Worm (Caenorhabditis elegans) whole organism, L3 larva: ENCODE measurements around the gene M163.21.

Experiments used
- R02D3.7 ChIP-seq: fragments of 150-350 bp; optimal IDR thresholded peaks from 2 replicates; lab custom pipeline; 2014; ENCODE audit warnings: missing biosample characterization, missing genetic modification characterization
- aly-2 ChIP-seq: fragments of 150-350 bp; optimal IDR thresholded peaks from 2 replicates; lab custom pipeline; 2014; ENCODE audit warnings: missing biosample characterization, missing genetic modification characterization
- ceh-28 ChIP-seq: fragments of 150-350 bp; optimal IDR thresholded peaks from 2 replicates; lab custom pipeline; 2014; ENCODE audit warnings: missing biosample characterization, missing genetic modification reagents, missing genetic modification characterization
- ceh-82 ChIP-seq: fragments of 150-350 bp; optimal IDR thresholded peaks from 2 replicates; lab custom pipeline; 2014; ENCODE audit warnings: missing biosample characterization, missing genetic modification characterization
- egl-27 ChIP-seq: sonication (generic microtip); optimal IDR thresholded peaks from 4 replicates; lab custom pipeline; 2017; ENCODE audit warnings: missing biosample characterization, missing genetic modification reagents, missing genetic modification characterization
- egl-5 ChIP-seq: fragments of 150-350 bp; optimal IDR thresholded peaks from 2 replicates; lab custom pipeline; 2017; ENCODE audit warnings: missing biosample characterization, missing genetic modification reagents, missing genetic modification characterization, inconsistent platforms
- elt-1 ChIP-seq: fragments of 150-350 bp; optimal IDR thresholded peaks from 2 replicates; lab custom pipeline; 2014; ENCODE audit warnings: missing biosample characterization, missing genetic modification characterization
- elt-2 ChIP-seq: sonication (generic microtip); optimal IDR thresholded peaks from 2 replicates; lab custom pipeline; 2016; ENCODE audit warnings: missing genetic modification reagents, mild to moderate bottlenecking, missing genetic modification characterization, missing compliant biosample characterization
- fkh-2 ChIP-seq: fragments of 150-350 bp; optimal IDR thresholded peaks from 2 replicates; lab custom pipeline; 2014; ENCODE audit warnings: missing biosample characterization, missing genetic modification reagents, missing genetic modification characterization
- jun-1 ChIP-seq: fragments of 150-350 bp; optimal IDR thresholded peaks from 2 replicates; lab custom pipeline; 2014; ENCODE audit warnings: missing biosample characterization, missing genetic modification reagents, missing genetic modification characterization
- lin-39 ChIP-seq: fragments of 150-350 bp; optimal IDR thresholded peaks from 2 replicates; lab custom pipeline; 2018; ENCODE audit warnings: missing biosample characterization, missing genetic modification reagents, missing genetic modification characterization
- mdl-1 ChIP-seq: fragments of 150-350 bp; optimal IDR thresholded peaks from 2 replicates; lab custom pipeline; 2014; ENCODE audit warnings: missing biosample characterization, missing genetic modification characterization
- mml-1 ChIP-seq: fragments of 150-350 bp; sonication (generic microtip); optimal IDR thresholded peaks from 3 replicates; lab custom pipeline; 2014; ENCODE audit warnings: missing biosample characterization, missing genetic modification characterization
- nfya-1 ChIP-seq: sonication (generic microtip); optimal IDR thresholded peaks from 2 replicates; lab custom pipeline; 2017; ENCODE audit warnings: missing genetic modification characterization, mild to moderate bottlenecking, missing compliant biosample characterization, antibody characterized with exemption, moderate library complexity; ENCODE audit not compliant: insufficient read depth
- nhr-23 ChIP-seq: fragments of 150-350 bp; optimal IDR thresholded peaks from 2 replicates; lab custom pipeline; 2014; ENCODE audit warnings: missing biosample characterization, missing genetic modification reagents, missing genetic modification characterization
- nhr-25 ChIP-seq: sonication (generic microtip); optimal IDR thresholded peaks from 2 replicates; lab custom pipeline; 2017; ENCODE audit warnings: missing biosample characterization, missing genetic modification characterization
- nhr-28 ChIP-seq: fragments of 150-350 bp; optimal IDR thresholded peaks from 2 replicates; lab custom pipeline; 2014; ENCODE audit warnings: missing biosample characterization, missing genetic modification characterization
- nhr-43 ChIP-seq: sonication (generic microtip); optimal IDR thresholded peaks from 2 replicates; lab custom pipeline; 2016; ENCODE audit warnings: mild to moderate bottlenecking, missing genetic modification characterization, missing compliant biosample characterization; ENCODE audit not compliant: poor library complexity, severe bottlenecking
- nhr-67 ChIP-seq: fragments of 150-350 bp; optimal IDR thresholded peaks from 2 replicates; lab custom pipeline; 2014; ENCODE audit warnings: missing biosample characterization, missing genetic modification characterization
- pha-4 ChIP-seq: fragments of 150-350 bp; optimal IDR thresholded peaks from 2 replicates; lab custom pipeline; 2014; ENCODE audit warnings: missing biosample characterization, missing genetic modification reagents, missing genetic modification characterization
- pqm-1 ChIP-seq: fragments of 150-350 bp; optimal IDR thresholded peaks from 2 replicates; lab custom pipeline; 2017; ENCODE audit warnings: missing biosample characterization, missing genetic modification characterization, inconsistent platforms
- sea-2 ChIP-seq: fragments of 150-350 bp; sonication (generic microtip); optimal IDR thresholded peaks from 4 replicates; lab custom pipeline; 2014; ENCODE audit warnings: missing biosample characterization, missing genetic modification reagents, missing genetic modification characterization
- skn-1 ChIP-seq: fragments of 150-350 bp; optimal IDR thresholded peaks from 2 replicates; lab custom pipeline; 2014; ENCODE audit warnings: missing biosample characterization, missing genetic modification characterization
- unc-39 ChIP-seq: sonication (generic microtip); optimal IDR thresholded peaks from 4 replicates; lab custom pipeline; 2017; ENCODE audit warnings: missing biosample characterization, missing genetic modification characterization
- unc-62 ChIP-seq: fragments of 150-350 bp; sonication (generic microtip); optimal IDR thresholded peaks from 4 replicates; lab custom pipeline; 2014; ENCODE audit warnings: missing biosample characterization, missing genetic modification reagents, missing genetic modification characterization
- ztf-11 ChIP-seq: fragments of 150-350 bp; optimal IDR thresholded peaks from 2 replicates; lab custom pipeline; 2014; ENCODE audit warnings: missing biosample characterization, missing genetic modification characterization

M163.21 gene

DNA sequence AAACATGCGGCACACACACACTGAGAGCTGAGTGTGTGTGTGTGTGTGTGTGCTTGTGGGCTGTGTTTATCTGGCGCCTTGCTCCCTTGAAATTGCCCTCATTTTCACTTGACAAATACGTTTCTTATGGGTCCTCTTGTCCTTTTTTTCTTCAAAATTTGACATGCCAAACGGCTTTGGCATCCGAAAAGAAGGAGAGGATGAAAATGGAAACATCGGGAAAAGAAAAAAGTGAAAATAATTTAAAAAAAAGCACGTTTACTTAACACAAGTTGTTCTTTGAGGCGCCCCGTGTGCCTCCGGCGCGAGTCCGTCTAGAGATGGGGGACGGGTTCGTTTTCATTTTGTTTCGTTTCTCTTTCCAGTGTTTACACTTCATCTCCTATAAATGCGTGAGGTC lies 28.4 kb downstream of the M163.21 start:
- no peak for TF ChIP-seq elt-1
- TF ChIP-seq pha-4 (tag; lab: Kevin White, UChicago): peak; percentile 41
- TF ChIP-seq nfya-1 (tag; lab: Kevin White, UChicago): peak; percentile 9
- peak; percentile 61 for TF ChIP-seq lin-39 (tag; lab: Kevin White, UChicago)
- TF ChIP-seq, all 47 proteins: peak for 3

- no peak for TF ChIP-seq unc-39 (tag; lab: Kevin White, UChicago)
- TF ChIP-seq, all 47 proteins: peak for 0
These were observed 29.2 kb downstream of the M163.21 start, which contains the start of gene ztf-14 for ce11 chrX:14495785-14496184. TSS of gene ztf-14 (plus strand) at chrX:14496085.

DNA sequence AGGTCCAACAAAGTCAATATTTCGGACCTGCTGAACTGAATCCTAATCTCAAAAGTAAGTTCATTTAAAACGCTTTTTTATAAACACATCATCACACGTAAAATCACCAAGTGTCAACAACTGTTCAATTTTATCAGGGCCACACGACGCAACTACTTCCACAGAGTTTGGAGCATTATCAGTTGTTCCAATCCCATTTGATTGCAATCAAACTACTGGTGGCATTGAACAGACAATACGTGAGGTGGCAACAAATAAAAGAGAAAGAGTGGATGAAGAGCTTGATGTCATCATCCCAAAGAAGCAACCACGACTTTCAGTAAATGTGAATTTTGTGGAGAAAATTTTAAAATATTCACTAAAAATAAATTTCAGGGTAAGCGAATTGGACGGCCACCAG lies 29.9 kb downstream of the M163.21 start:
- no peak for TF ChIP-seq nhr-25 (tag; lab: Kevin White, UChicago)
- no peak for TF ChIP-seq mml-1 (tag; lab: Kevin White, UChicago)
- TF ChIP-seq aly-2: no peak
- TF ChIP-seq egl-5 (tag; lab: Kevin White, UChicago): peak; percentile 81

DNA sequence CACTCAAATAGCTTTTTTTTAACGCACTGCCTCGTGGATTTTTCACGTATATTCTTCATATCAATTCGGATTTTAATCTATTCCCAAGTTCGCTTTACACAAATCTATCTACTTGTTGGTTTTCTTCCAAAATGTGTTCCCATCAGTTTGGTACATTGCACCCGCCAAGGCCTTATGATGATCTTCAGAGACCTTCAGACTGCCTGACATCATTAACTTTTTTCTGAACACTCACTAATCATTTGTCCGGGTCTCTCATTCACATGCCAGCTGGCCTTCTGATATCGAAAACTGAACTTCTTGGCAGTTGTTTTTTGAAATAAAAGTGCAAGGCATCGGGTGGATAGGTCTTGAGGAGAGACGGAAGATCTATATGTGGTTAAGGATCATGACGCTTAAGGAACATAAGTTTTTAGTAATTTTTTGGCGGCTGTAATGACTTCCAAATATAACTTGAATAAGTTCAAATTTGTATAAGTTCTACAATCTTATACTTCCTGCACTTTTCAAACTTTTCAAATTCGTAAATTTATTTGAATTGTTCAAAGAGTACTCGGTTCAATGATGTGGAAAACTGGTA lies 33.3 kb downstream of the M163.21 start:
- TF ChIP-seq R02D3.7 (no peak), mdl-1 (tag; lab: Kevin White, UChicago) (no peak), nhr-43 (tag; lab: Kevin White, UChicago) (peak; percentile 5), nhr-25 (tag; lab: Kevin White, UChicago) (peak; percentile 53), nhr-28 (tag; lab: Kevin White, UChicago) (no peak), unc-39 (tag; lab: Kevin White, UChicago) (no peak)

DNA sequence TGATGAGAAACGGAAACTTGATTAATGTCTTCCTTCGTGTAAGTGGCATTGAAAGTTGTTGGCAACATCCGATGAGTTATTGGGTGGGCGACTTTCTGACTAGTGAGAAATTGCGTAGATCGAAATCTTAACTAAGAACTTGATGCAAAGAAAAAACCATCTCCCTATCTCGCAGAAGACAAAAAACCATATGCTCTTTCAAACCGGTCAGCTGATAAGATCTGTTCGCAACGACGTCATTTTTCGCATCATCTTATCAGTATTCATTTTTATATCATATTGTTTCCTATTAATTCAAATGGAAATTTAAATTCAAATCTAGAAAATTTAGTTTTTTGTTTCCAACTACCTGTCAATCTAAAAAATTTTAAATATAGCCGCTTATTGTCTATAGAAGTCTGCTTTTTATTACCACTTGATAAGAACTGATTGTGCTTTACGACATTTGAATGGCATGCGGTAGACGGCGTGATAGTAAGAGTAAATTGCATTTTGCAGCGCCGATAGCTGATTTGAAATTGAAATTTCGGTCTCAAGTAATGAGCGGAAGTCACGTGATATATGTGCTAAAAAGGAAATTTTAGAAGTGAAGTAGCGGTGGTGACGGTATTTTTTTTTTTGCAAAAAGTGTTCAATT lies 33.9 kb downstream of the M163.21 start:
- TF ChIP-seq pha-4 (tag; lab: Kevin White, UChicago) (peak; percentile 14), sea-2 (GFP tag; lab: Kevin White, UChicago) (no peak), egl-27 (tag; lab: Kevin White, UChicago) (peak; percentile 36), nhr-67 (tag; lab: Kevin White, UChicago) (no peak), unc-39 (tag; lab: Kevin White, UChicago) (no peak), elt-1 (peak; percentile 84), nfya-1 (tag; lab: Kevin White, UChicago) (no peak), fkh-2 (tag; lab: Kevin White, UChicago) (no peak), unc-62 (GFP tag; lab: Kevin White, UChicago) (no peak), pqm-1 (peak; percentile 17), ceh-82 (tag; lab: Kevin White, UChicago) (no peak), elt-2 (tag; lab: Kevin White, UChicago) (peak; percentile 99), nhr-25 (tag; lab: Kevin White, UChicago) (peak; percentile 72)

ce11 chrX:14502116-14502587 lies 35.5 kb downstream of the M163.21 start:
- TF ChIP-seq skn-1 (tag; lab: Kevin White, UChicago) (no peak), elt-1 (peak; percentile 19), pqm-1 (peak; percentile 83), pha-4 (tag; lab: Kevin White, UChicago) (peak; percentile 61), nhr-25 (tag; lab: Kevin White, UChicago) (peak; percentile 69), ztf-11 (tag; lab: Kevin White, UChicago) (no peak), nhr-43 (tag; lab: Kevin White, UChicago) (peak; percentile 82), unc-62 (GFP tag; lab: Kevin White, UChicago) (peak; percentile 45), jun-1 (tag; lab: Kevin White, UChicago) (peak; percentile 87), nfya-1 (tag; lab: Kevin White, UChicago) (peak; percentile 9), ceh-28 (no peak), nhr-23 (tag; lab: Kevin White, UChicago) (peak; percentile 13), elt-2 (tag; lab: Kevin White, UChicago) (peak; percentile 97)
